Fruit fly (Drosophila melanogaster) whole organism, embryonic: ENCODE results near the gene Cka.

ENCODE experiments used
- BEAF-32 ChIP-seq: fragments of 200-800 bp; sonication (Bioruptor generic); optimal IDR thresholded peaks from 3 replicates; lab custom pipeline; 2017; ENCODE audit warnings: missing biosample characterization, missing genetic modification characterization, mild to moderate bottlenecking, moderate library complexity, missing genetic modification reagents
- Bdp1 ChIP-seq: fragments of 200-800 bp; sonication (Bioruptor generic); optimal IDR thresholded peaks from 3 replicates; lab custom pipeline; 2016; ENCODE audit warnings: missing biosample characterization, missing genetic modification characterization
- CG11085 ChIP-seq: fragments of 200-800 bp; sonication (Bioruptor generic); IDR thresholded peaks from 2 replicates; pipeline ENCODE4 v1.3.6; 2022; ENCODE audit warnings: missing biosample characterization, missing genetic modification characterization
- CG11723 ChIP-seq: fragments of 200-800 bp; sonication (Bioruptor generic); optimal IDR thresholded peaks from 2 replicates; lab custom pipeline; 2017; ENCODE audit warnings: missing biosample characterization, mild to moderate bottlenecking, missing genetic modification characterization
- CG12659 ChIP-seq: fragments of 200-800 bp; sonication (Bioruptor generic); optimal IDR thresholded peaks from 3 replicates; lab custom pipeline; 2017; ENCODE audit warnings: mild to moderate bottlenecking, missing biosample characterization, missing genetic modification reagents, missing genetic modification characterization
- CG13123 ChIP-seq: fragments of 200-800 bp; sonication (Bioruptor generic); optimal IDR thresholded peaks from 2 replicates; lab custom pipeline; 2016; ENCODE audit warnings: missing biosample characterization, missing genetic modification characterization
- CG13624 ChIP-seq: fragments of 200-800 bp; sonication (Bioruptor generic); optimal IDR thresholded peaks from 2 replicates; lab custom pipeline; 2016; ENCODE audit warnings: missing biosample characterization, missing genetic modification characterization
- CG14965 ChIP-seq: fragments of 200-800 bp; sonication (Bioruptor generic); optimal IDR thresholded peaks from 2 replicates; lab custom pipeline; 2016; ENCODE audit warnings: missing biosample characterization, missing genetic modification characterization, borderline replicate concordance
- CG15479 ChIP-seq: fragments of 200-800 bp; sonication (Bioruptor generic); optimal IDR thresholded peaks from 3 replicates; lab custom pipeline; 2019; ENCODE audit warnings: missing biosample characterization, mild to moderate bottlenecking, missing genetic modification characterization, moderate library complexity
- CG1647 ChIP-seq: fragments of 200-800 bp; sonication (Bioruptor generic); optimal IDR thresholded peaks from 3 replicates; lab custom pipeline; 2016; ENCODE audit warnings: missing biosample characterization, missing genetic modification characterization
- CG16863 ChIP-seq: fragments of 200-800 bp; sonication (Bioruptor generic); optimal IDR thresholded peaks from 3 replicates; lab custom pipeline; 2016; ENCODE audit warnings: missing biosample characterization, missing genetic modification characterization
- CG17186 ChIP-seq: fragments of 200-800 bp; sonication (Bioruptor generic); optimal IDR thresholded peaks from 3 replicates; lab custom pipeline; 2017; ENCODE audit warnings: missing biosample characterization, missing genetic modification reagents, missing genetic modification characterization
- CG17612 ChIP-seq: fragments of 200-800 bp; sonication (Bioruptor generic); IDR thresholded peaks from 2 replicates; pipeline ENCODE4 v1.3.6; 2022; ENCODE audit warnings: missing biosample characterization, missing genetic modification characterization
- CG1792 ChIP-seq: fragments of 200-800 bp; sonication (Bioruptor generic); optimal IDR thresholded peaks from 2 replicates; lab custom pipeline; 2016; ENCODE audit warnings: missing biosample characterization, missing genetic modification characterization
- CG2129 ChIP-seq: fragments of 200-800 bp; sonication (Bioruptor generic); IDR thresholded peaks from 2 replicates; pipeline ENCODE4 v1.3.6; 2022; ENCODE audit warnings: missing biosample characterization, missing genetic modification characterization; ENCODE audit not compliant: partially characterized antibody
- CG32767 ChIP-seq: fragments of 200-800 bp; sonication (Bioruptor generic); IDR thresholded peaks from 2 replicates; pipeline ENCODE4 v1.3.6; 2022; ENCODE audit warnings: missing biosample characterization, missing genetic modification characterization
- CG4730 ChIP-seq: fragments of 200-800 bp; sonication (Bioruptor generic); IDR thresholded peaks from 2 replicates; pipeline ENCODE4 v1.3.6; 2022; ENCODE audit warnings: missing biosample characterization, missing genetic modification characterization
- CG6791 ChIP-seq: fragments of 200-800 bp; sonication (Bioruptor generic); IDR thresholded peaks from 3 replicates; pipeline ENCODE4 v1.3.6; 2022; ENCODE audit warnings: missing biosample characterization, missing genetic modification characterization; ENCODE audit not compliant: partially characterized antibody
- CG6813 ChIP-seq: fragments of 200-800 bp; sonication (Bioruptor generic); optimal IDR thresholded peaks from 2 replicates; lab custom pipeline; 2017; ENCODE audit warnings: missing biosample characterization, missing genetic modification characterization, mild to moderate bottlenecking, moderate library complexity, missing genetic modification reagents
- CG8359 ChIP-seq: fragments of 200-800 bp; sonication (Bioruptor generic); optimal IDR thresholded peaks from 2 replicates; lab custom pipeline; 2017; ENCODE audit warnings: missing biosample characterization, mild to moderate bottlenecking, missing genetic modification characterization, borderline replicate concordance
- Chrac-16 ChIP-seq: fragments of 200-800 bp; sonication (Bioruptor generic); optimal IDR thresholded peaks from 3 replicates; lab custom pipeline; 2016; ENCODE audit warnings: missing biosample characterization, missing genetic modification characterization
- Deaf1 ChIP-seq: fragments of 200-800 bp; optimal IDR thresholded peaks from 3 replicates; lab custom pipeline; 2019; ENCODE audit warnings: missing biosample characterization, mild to moderate bottlenecking, missing genetic modification characterization, moderate library complexity
- Dll ChIP-seq: fragments of 200-800 bp; sonication (Bioruptor generic); IDR thresholded peaks from 4 replicates; pipeline ENCODE4 v1.3.6; 2022; ENCODE audit warnings: missing biosample characterization, missing genetic modification characterization; ENCODE audit not compliant: partially characterized antibody
- E2f2 ChIP-seq: fragments of 200-800 bp; sonication (Bioruptor generic); IDR thresholded peaks from 2 replicates; pipeline ENCODE4 v1.3.6; 2022; ENCODE audit warnings: missing biosample characterization, missing genetic modification characterization
- Fer3 ChIP-seq: fragments of 200-800 bp; sonication (Bioruptor generic); optimal IDR thresholded peaks from 2 replicates; lab custom pipeline; 2018; ENCODE audit warnings: missing biosample characterization, mild to moderate bottlenecking, missing genetic modification characterization, moderate library complexity
- H15 ChIP-seq: fragments of 200-800 bp; sonication (Bioruptor generic); IDR thresholded peaks from 3 replicates; pipeline ENCODE4 v1.3.6; 2022; ENCODE audit warnings: missing biosample characterization, missing genetic modification characterization
- Hr51 ChIP-seq, 2 experiments: fragments of 200-800 bp; sonication (Bioruptor generic); optimal IDR thresholded peaks; 2 replicates in 1 of 2; 3 replicates in 1 of 2; lab custom pipeline; 2016 to 2018; ENCODE audit warnings: missing biosample characterization in 2 of 2, missing genetic modification characterization in 2 of 2, mild to moderate bottlenecking in 1 of 2, moderate library complexity in 1 of 2
- Med ChIP-seq: fragments of 200-800 bp; sonication (Bioruptor generic); peaks from one replicate; lab custom pipeline; 2016; ENCODE audit warnings: missing biosample characterization, missing genetic modification characterization, mild to moderate bottlenecking, inconsistent platforms, moderate library complexity
- Oaz ChIP-seq: fragments of 200-800 bp; sonication (Bioruptor generic); IDR thresholded peaks from 2 replicates; pipeline ENCODE4 v1.3.6; 2022; ENCODE audit warnings: missing biosample characterization, missing genetic modification characterization
- Sox100B ChIP-seq: fragments of 200-800 bp; sonication (Bioruptor generic); optimal IDR thresholded peaks from 3 replicates; lab custom pipeline; 2018; ENCODE audit warnings: missing biosample characterization, mild to moderate bottlenecking, missing genetic modification characterization
- Ssrp ChIP-seq: fragments of 200-800 bp; sonication (Bioruptor generic); optimal IDR thresholded peaks from 2 replicates; lab custom pipeline; 2018; ENCODE audit warnings: missing biosample characterization, mild to moderate bottlenecking, missing genetic modification characterization, moderate library complexity
- TFAM ChIP-seq: fragments of 200-800 bp; sonication (Bioruptor generic); optimal IDR thresholded peaks from 2 replicates; lab custom pipeline; 2017; ENCODE audit warnings: missing biosample characterization, missing genetic modification characterization, inconsistent platforms
- bbx ChIP-seq: fragments of 200-800 bp; sonication (Bioruptor generic); IDR thresholded peaks from 2 replicates; pipeline ENCODE4 v1.3.6; 2022; ENCODE audit warnings: missing biosample characterization, missing genetic modification characterization; ENCODE audit not compliant: partially characterized antibody
- bigmax ChIP-seq: fragments of 200-800 bp; sonication (Bioruptor generic); optimal IDR thresholded peaks from 2 replicates; lab custom pipeline; 2018; ENCODE audit warnings: missing biosample characterization, mild to moderate bottlenecking, missing genetic modification characterization
- cg ChIP-seq: fragments of 200-800 bp; sonication (Bioruptor generic); optimal IDR thresholded peaks from 3 replicates; lab custom pipeline; 2019; ENCODE audit warnings: missing biosample characterization, mild to moderate bottlenecking, missing genetic modification characterization, moderate library complexity
- ham ChIP-seq: fragments of 200-800 bp; sonication (Bioruptor generic); IDR thresholded peaks from 2 replicates; pipeline ENCODE4 v1.3.6; 2022; ENCODE audit warnings: missing biosample characterization, missing genetic modification characterization
- lola ChIP-seq, 3 experiments: fragments of >200 bp in 2 of 3; fragments of 200-800 bp in 1 of 3; sonication (Bioruptor generic) in 1 of 3; optimal IDR thresholded peaks; 2 replicates each; lab custom pipeline; 2017 to 2019; ENCODE audit warnings: missing biosample characterization in 3 of 3, missing genetic modification characterization in 3 of 3, mild to moderate bottlenecking in 1 of 3, moderate library complexity in 1 of 3
- maf-S ChIP-seq: fragments of 200-800 bp; sonication (Bioruptor generic); optimal IDR thresholded peaks from 2 replicates; lab custom pipeline; 2016; ENCODE audit warnings: missing biosample characterization, missing genetic modification characterization
- nerfin-1 ChIP-seq: fragments of 200-800 bp; sonication (Bioruptor generic); optimal IDR thresholded peaks from 3 replicates; lab custom pipeline; 2019; ENCODE audit warnings: missing biosample characterization, mild to moderate bottlenecking, missing genetic modification characterization, moderate library complexity
- nerfin-2 ChIP-seq: fragments of 200-800 bp; sonication (Bioruptor generic); IDR thresholded peaks from 2 replicates; pipeline ENCODE4 v1.3.6; 2022; ENCODE audit warnings: missing biosample characterization, missing genetic modification characterization; ENCODE audit not compliant: partially characterized antibody
- onecut ChIP-seq: fragments of 200-800 bp; sonication (Bioruptor generic); IDR thresholded peaks from 2 replicates; pipeline ENCODE4 v1.3.6; 2022; ENCODE audit warnings: missing biosample characterization, missing genetic modification characterization
- otp ChIP-seq: fragments of 200-800 bp; sonication (Bioruptor generic); IDR thresholded peaks from 3 replicates; pipeline ENCODE4, ENCODE4 v1.3.6; 2022; ENCODE audit warnings: missing biosample characterization, missing genetic modification characterization
- sens-2 ChIP-seq: fragments of 200-800 bp; sonication (Bioruptor generic); IDR thresholded peaks from 2 replicates; pipeline ENCODE4 v1.3.6; 2022; ENCODE audit warnings: missing biosample characterization, missing genetic modification characterization
- sna ChIP-seq: fragments of 200-800 bp; sonication (Bioruptor generic); IDR thresholded peaks from 2 replicates; pipeline ENCODE4 v1.3.6; 2022; ENCODE audit warnings: missing biosample characterization, missing genetic modification characterization; ENCODE audit not compliant: partially characterized antibody
- stc ChIP-seq: fragments of 200-800 bp; sonication (Bioruptor generic); IDR thresholded peaks from 2 replicates; pipeline ENCODE4 v1.3.6; 2022; ENCODE audit warnings: missing biosample characterization, missing genetic modification characterization
- tx ChIP-seq: fragments of 200-800 bp; sonication (Bioruptor generic); optimal IDR thresholded peaks from 2 replicates; lab custom pipeline; 2016; ENCODE audit warnings: missing biosample characterization, missing genetic modification characterization
- unc-4 ChIP-seq: fragments of 200-800 bp; sonication (Bioruptor generic); IDR thresholded peaks from 2 replicates; pipeline ENCODE4 v1.3.6; 2022; ENCODE audit warnings: missing biosample characterization, missing genetic modification characterization; ENCODE audit not compliant: partially characterized antibody
- vvl ChIP-seq: fragments of 200-800 bp; sonication (Bioruptor generic); IDR thresholded peaks from 2 replicates; pipeline ENCODE4 v1.3.6; 2022; ENCODE audit warnings: missing biosample characterization, missing genetic modification characterization
- yki ChIP-seq: fragments of >200 bp; optimal IDR thresholded peaks from 3 replicates; lab custom pipeline; 2018

Gene Cka

dm6 chr2L:8001694-8002627 lies 28.6 kb upstream of the Cka start (continued):
- peak; percentile 81 for TF ChIP-seq CG4730 (GFP tag; lab: Robert Waterston, UW)
- TF ChIP-seq tx (GFP tag; lab: Kevin White, UChicago) = peak; percentile 69
- TF ChIP-seq CG12659 = peak; percentile 93
- peak; percentile 74 for TF ChIP-seq Oaz (GFP tag; lab: Robert Waterston, UW)
- peak; percentile 54; the same call in 1 of the 2 replicates for TF ChIP-seq CG17612 (GFP tag; lab: Robert Waterston, UW)
- TF ChIP-seq CG6813 (GFP tag; lab: Kevin White, UChicago) = peak; percentile 73
- no peak for TF ChIP-seq bigmax (GFP tag; lab: Kevin White, UChicago)
- peak; percentile 52 for TF ChIP-seq CG11085
- TF ChIP-seq CG1647 = peak; percentile 50
- peak; percentile 71 for TF ChIP-seq stc
- TF ChIP-seq CG1792 = peak; percentile 67
- TF ChIP-seq maf-S (GFP tag; lab: Kevin White, UChicago) = peak; percentile 68
- no peak for TF ChIP-seq CG15479 (GFP tag; lab: Kevin White, UChicago)
- TF ChIP-seq H15 (GFP tag; lab: Robert Waterston, UW) = peak; percentile 77
- peak; percentile 86 for TF ChIP-seq CG13624
- TF ChIP-seq Deaf1 = peak; percentile 69
- peak; percentile 75 for TF ChIP-seq CG16863
- 0 out of 2 replicates have a peak, but pooled peaks have one; percentile 29 for TF ChIP-seq ham
- TF ChIP-seq otp (GFP tag; lab: Robert Waterston, UW) = peak; percentile 74; the same call in 2 of the 3 replicates
- peak; percentile 89 for TF ChIP-seq vvl (GFP tag; lab: Robert Waterston, UW)
- peak; percentile 75 to 95 for TF ChIP-seq Hr51 (GFP tag; optimal IDR thresholded peaks at IDR 0.05; lab: Kevin White, UChicago)
- TF ChIP-seq Fer3 (tag; lab: Kevin White, UChicago) = peak; percentile 73
- peak; percentile 81 for TF ChIP-seq Bdp1 (GFP tag; lab: Kevin White, UChicago)
- TF ChIP-seq CG32767 = peak; percentile 84
- TF ChIP-seq TFAM (GFP tag; lab: Kevin White, UChicago) = no peak
- no peak for TF ChIP-seq cg
- TF ChIP-seq onecut = peak; percentile 66
- TF ChIP-seq CG11723 (GFP tag; lab: Kevin White, UChicago) = peak; percentile 85
- TF ChIP-seq CG14965 (GFP tag; lab: Kevin White, UChicago) = no peak

dm6 chr2L:8004072-8004471 lies 26.4 kb upstream of the Cka start, which contains the start of gene Wwox:
Wwox (minus strand) TSS chr2L:8004286.
- TF ChIP-seq yki (lab: Kevin White, UChicago) (no peak), Sox100B (no peak), CG6791 (GFP tag; lab: Robert Waterston, UW) (peak; percentile 39; the same call in 2 of the 3 replicates), sna (GFP tag; lab: Robert Waterston, UW) (peak; percentile 68), bigmax (GFP tag; lab: Kevin White, UChicago) (no peak), BEAF-32 (peak; percentile 53), Dll (GFP tag; lab: Robert Waterston, UW) (peak; percentile 78), E2f2 (GFP tag; lab: Robert Waterston, UW) (peak; percentile 82), CG17186 (GFP tag; lab: Kevin White, UChicago) (no peak), unc-4 (GFP tag; lab: Robert Waterston, UW) (peak; percentile 69), nerfin-1 (tag; lab: Kevin White, UChicago) (no peak), CG2129 (GFP tag; lab: Robert Waterston, UW) (no peak), CG8359 (GFP tag; lab: Kevin White, UChicago) (no peak), bbx (GFP tag; lab: Robert Waterston, UW) (peak; percentile 63; the same call in 1 of the 2 replicates), lola (GFP tag; optimal IDR thresholded peaks at IDR 0.05; lab: Kevin White, UChicago) (no peak), Med (GFP tag; lab: Kevin White, UChicago) (no peak), CG13123 (no peak), nerfin-2 (peak; percentile 46; the same call in 1 of the 2 replicates), Chrac-16 (GFP tag; lab: Kevin White, UChicago) (no peak), sens-2 (GFP tag; lab: Robert Waterston, UW) (no peak), Ssrp (tag; lab: Kevin White, UChicago) (no peak)
